Worm (Caenorhabditis elegans) whole organism, midembryonic: Measurements from ENCODE around the gene ubxn-2.

Experiments
- cog-1 ChIP-seq: sonication (generic microtip); optimal IDR thresholded peaks from 2 replicates; lab custom pipeline; 2016; ENCODE audit warnings: missing genetic modification characterization, missing compliant biosample characterization
- flt-1 ChIP-seq: fragments of 200-800 bp; sonication (Bioruptor generic); IDR thresholded peaks from 2 replicates; pipeline ENCODE4 v1.3.6; 2022; ENCODE audit warnings: missing genetic modification characterization, missing compliant biosample characterization
- ref-1 ChIP-seq: fragments of 200-800 bp; sonication (Bioruptor generic); conservative IDR thresholded peaks from 2 replicates; pipeline ENCODE4 v1.3.6; 2022; ENCODE audit warnings: missing genetic modification reagents, missing genetic modification characterization, missing compliant biosample characterization
- tab-1 ChIP-seq: fragments of 200-800 bp; sonication (Bioruptor generic); IDR thresholded peaks from 2 replicates; pipeline ENCODE4 v1.3.6; 2022; ENCODE audit warnings: missing genetic modification characterization, missing compliant biosample characterization
- ztf-23 ChIP-seq: fragments of 200-800 bp; sonication (Bioruptor generic); IDR thresholded peaks from 2 replicates; pipeline ENCODE4 v1.3.6; 2022; ENCODE audit warnings: missing genetic modification reagents, missing genetic modification characterization, missing compliant biosample characterization

- TF ChIP-seq ztf-23 (GFP tag; lab: Robert Waterston, UW) (no peak), ref-1 (GFP tag; lab: Robert Waterston, UW) (no peak), tab-1 (GFP tag; lab: Robert Waterston, UW) (no peak), flt-1 (GFP tag; lab: Robert Waterston, UW) (no peak), cog-1 (no peak)
These were observed 35.9 kb upstream of the ubxn-2 start for ce11 chrIV:2761477-2761876.
